Worm (Caenorhabditis elegans): ENCODE measurements around the gene R160.6.

The R160.6 gene

ce11 chrX:4410280-4410911 is 37.4 kb upstream of the R160.6 start (continued):
- TF ChIP-seq him-1 (tag; optimal IDR thresholded peaks at IDR 0.05), result peak; percentile 70
- TF ChIP-seq T26A5.8 (tag; optimal IDR thresholded peaks at IDR 0.05), result no peak
- TF ChIP-seq B0261.1 (tag; optimal IDR thresholded peaks at IDR 0.05), result peak; percentile 68
- TF ChIP-seq ztf-3 (GFP tag; optimal IDR thresholded peaks at IDR 0.05), result no peak
- TF ChIP-seq snpc-1.1 (tag; optimal IDR thresholded peaks at IDR 0.05; ENCODE audit: insufficient read depth), result peak; percentile 60
- TF ChIP-seq snpc-3.4 (tag; optimal IDR thresholded peaks at IDR 0.05), result peak; percentile 44
- no peak for TF ChIP-seq gei-17 (GFP tag; optimal IDR thresholded peaks at IDR 0.05)
- no peak for TF ChIP-seq B0019.2 (GFP tag; conservative IDR thresholded peaks at IDR 0.05)
- TF ChIP-seq dox-1 (GFP tag; IDR thresholded peaks at IDR 0.05), result no peak
- TF ChIP-seq ceh-79 (tag; optimal IDR thresholded peaks at IDR 0.05), result no peak
- no peak for TF ChIP-seq akir-1 (GFP tag; optimal IDR thresholded peaks at IDR 0.05)
- no peak for TF ChIP-seq nhr-120 (GFP tag; IDR thresholded peaks at IDR 0.05)
- peak; percentile 87 for TF ChIP-seq tbp1 (GFP tag; optimal IDR thresholded peaks at IDR 0.05)
- TF ChIP-seq B0035.1 (tag; optimal IDR thresholded peaks at IDR 0.05), result no peak
- TF ChIP-seq F57C9.4 (tag; optimal IDR thresholded peaks at IDR 0.05), result no peak
- TF ChIP-seq attf-6 (GFP tag; IDR thresholded peaks at IDR 0.05), result no peak

ce11 chrX:4409591-4410279 is 36.7 kb upstream of the R160.6 start:
- TF ChIP-seq gei-17 (GFP tag; optimal IDR thresholded peaks at IDR 0.05) (no peak), madf-8 (GFP tag; conservative IDR thresholded peaks at IDR 0.05) (no peak), snpc-4 (GFP tag; optimal IDR thresholded peaks at IDR 0.05) (peak; percentile 20), snpc-4 (tag; optimal IDR thresholded peaks at IDR 0.05) (peak in 1 of 4 experiments; percentile 77), tbp1 (GFP tag; optimal IDR thresholded peaks at IDR 0.05) (peak; percentile 90), B0261.1 (tag; optimal IDR thresholded peaks at IDR 0.05) (peak; percentile 74), snpc-1.3 (tag; optimal IDR thresholded peaks at IDR 0.05; ENCODE audit: insufficient read depth) (peak; percentile 23), rcor-1 (GFP tag; IDR thresholded peaks at IDR 0.05) (0 out of 2 replicates have a peak, but pooled peaks have one; percentile 7), pbrm-1 (GFP tag; IDR thresholded peaks at IDR 0.05) (peak; percentile 10; the same call in 1 of the 2 replicates), F33H1.4 (GFP tag; IDR thresholded peaks at IDR 0.05) (no peak), Y56A3A.18 (GFP tag; IDR thresholded peaks at IDR 0.05) (0 out of 2 replicates have a peak, but pooled peaks have one; percentile 63), nhr-120 (GFP tag; IDR thresholded peaks at IDR 0.05) (0 out of 2 replicates have a peak, but pooled peaks have one; percentile 42), madf-10 (tag; optimal IDR thresholded peaks at IDR 0.05) (peak; percentile 16), hmg-1.2 (GFP tag; IDR thresholded peaks at IDR 0.05) (peak; percentile 70), ama-1 (optimal IDR thresholded peaks at IDR 0.05) (no peak), ama-1 (GFP tag; optimal IDR thresholded peaks at IDR 0.05) (peak in 1 of 2 experiments; percentile 23), rpc-1 (optimal IDR thresholded peaks at IDR 0.05) (peak; percentile 72), rpc-1 (tag; optimal IDR thresholded peaks at IDR 0.05) (peak; percentile 87), athp-1 (tag; optimal IDR thresholded peaks at IDR 0.05) (no peak), lin-26 (GFP tag; IDR thresholded peaks at IDR 0.05) (peak; percentile 82), F39B2.1 (GFP tag; IDR thresholded peaks at IDR 0.05) (no peak), die-1 (tag; optimal IDR thresholded peaks at IDR 0.05) (peak; percentile 50), D2030.7 (GFP tag; IDR thresholded peaks at IDR 0.05) (peak; percentile 45; the same call in 1 of the 2 replicates)

ce11 chrX:4408466-4408865 is 35.4 kb upstream of the R160.6 start:
- TF ChIP-seq F57A8.1 (GFP tag; optimal IDR thresholded peaks at IDR 0.05) (no peak), cebp-1 (GFP tag; IDR thresholded peaks at IDR 0.05) (no peak), cebp-1 (tag; optimal IDR thresholded peaks at IDR 0.05) (no peak), F49E8.2 (tag; optimal IDR thresholded peaks at IDR 0.05; ENCODE audit: insufficient read depth) (no peak), rpc-1 (optimal IDR thresholded peaks at IDR 0.05) (no peak), rpc-1 (tag; optimal IDR thresholded peaks at IDR 0.05) (no peak), ceh-40 (GFP tag; IDR thresholded peaks at IDR 0.05) (no peak), mcd-1 (GFP tag; IDR thresholded peaks at IDR 0.05) (no peak), Y95B8A.8 (GFP tag; IDR thresholded peaks at IDR 0.05) (no peak), ztf-26 (tag; optimal IDR thresholded peaks at IDR 0.05) (no peak)

Measured in whole organism, young adult.